Worm (Caenorhabditis elegans) whole organism, L3 larva: Measurements from ENCODE around the gene glr-6.

Source experiments
- ZK546.5 ChIP-seq: sonication (generic microtip); optimal IDR thresholded peaks from 2 replicates; lab custom pipeline; 2017; ENCODE audit warnings: missing biosample characterization, missing genetic modification characterization
- aly-2 ChIP-seq: fragments of 150-350 bp; optimal IDR thresholded peaks from 2 replicates; lab custom pipeline; 2014; ENCODE audit warnings: missing biosample characterization, missing genetic modification characterization
- ama-1 ChIP-seq: fragments of 150-350 bp; optimal IDR thresholded peaks from 2 replicates; lab custom pipeline; 2018
- ceh-28 ChIP-seq: fragments of 150-350 bp; optimal IDR thresholded peaks from 2 replicates; lab custom pipeline; 2014; ENCODE audit warnings: missing biosample characterization, missing genetic modification reagents, missing genetic modification characterization
- ceh-82 ChIP-seq: fragments of 150-350 bp; optimal IDR thresholded peaks from 2 replicates; lab custom pipeline; 2014; ENCODE audit warnings: missing biosample characterization, missing genetic modification characterization
- daf-12 ChIP-seq: fragments of 150-350 bp; optimal IDR thresholded peaks from 2 replicates; lab custom pipeline; 2014; ENCODE audit warnings: missing biosample characterization, missing genetic modification reagents, missing genetic modification characterization
- egl-27 ChIP-seq: sonication (generic microtip); optimal IDR thresholded peaks from 4 replicates; lab custom pipeline; 2017; ENCODE audit warnings: missing biosample characterization, missing genetic modification reagents, missing genetic modification characterization
- egl-5 ChIP-seq: fragments of 150-350 bp; optimal IDR thresholded peaks from 2 replicates; lab custom pipeline; 2017; ENCODE audit warnings: missing biosample characterization, missing genetic modification reagents, missing genetic modification characterization, inconsistent platforms
- elt-1 ChIP-seq: fragments of 150-350 bp; optimal IDR thresholded peaks from 2 replicates; lab custom pipeline; 2014; ENCODE audit warnings: missing biosample characterization, missing genetic modification characterization
- elt-2 ChIP-seq: sonication (generic microtip); optimal IDR thresholded peaks from 2 replicates; lab custom pipeline; 2016; ENCODE audit warnings: missing genetic modification reagents, mild to moderate bottlenecking, missing genetic modification characterization, missing compliant biosample characterization
- elt-3 ChIP-seq, 3 experiments: fragments of 150-350 bp in 1 of 3; sonication (generic microtip) in 2 of 3; optimal IDR thresholded peaks; 2 replicates in 2 of 3; 4 replicates in 1 of 3; lab custom pipeline; 2014 to 2017; ENCODE audit warnings: missing biosample characterization in 3 of 3, missing genetic modification characterization in 3 of 3
- fkh-10 ChIP-seq: sonication (generic microtip); optimal IDR thresholded peaks from 2 replicates; lab custom pipeline; 2017; ENCODE audit warnings: missing biosample characterization, missing genetic modification reagents, missing genetic modification characterization
- fos-1 ChIP-seq: fragments of 150-350 bp; optimal IDR thresholded peaks from 2 replicates; lab custom pipeline; 2014; ENCODE audit warnings: missing biosample characterization, missing genetic modification characterization
- hmg-11 ChIP-seq: sonication (generic microtip); optimal IDR thresholded peaks from 2 replicates; lab custom pipeline; 2016; ENCODE audit warnings: missing genetic modification characterization, missing compliant biosample characterization
- jun-1 ChIP-seq: fragments of 150-350 bp; optimal IDR thresholded peaks from 2 replicates; lab custom pipeline; 2014; ENCODE audit warnings: missing biosample characterization, missing genetic modification reagents, missing genetic modification characterization
- lin-15B ChIP-seq: fragments of 150-350 bp; optimal IDR thresholded peaks from 2 replicates; lab custom pipeline; 2014; ENCODE audit warnings: missing biosample characterization, missing genetic modification characterization
- lin-39 ChIP-seq: fragments of 150-350 bp; optimal IDR thresholded peaks from 2 replicates; lab custom pipeline; 2018; ENCODE audit warnings: missing biosample characterization, missing genetic modification reagents, missing genetic modification characterization
- lsy-12 ChIP-seq: sonication (generic microtip); optimal IDR thresholded peaks from 2 replicates; lab custom pipeline; 2016; ENCODE audit warnings: mild to moderate bottlenecking, missing genetic modification characterization, missing compliant biosample characterization
- mdl-1 ChIP-seq: fragments of 150-350 bp; optimal IDR thresholded peaks from 2 replicates; lab custom pipeline; 2014; ENCODE audit warnings: missing biosample characterization, missing genetic modification characterization
- nfya-1 ChIP-seq: sonication (generic microtip); optimal IDR thresholded peaks from 2 replicates; lab custom pipeline; 2017; ENCODE audit warnings: missing genetic modification characterization, mild to moderate bottlenecking, missing compliant biosample characterization, antibody characterized with exemption, moderate library complexity; ENCODE audit not compliant: insufficient read depth
- nhr-23 ChIP-seq: fragments of 150-350 bp; optimal IDR thresholded peaks from 2 replicates; lab custom pipeline; 2014; ENCODE audit warnings: missing biosample characterization, missing genetic modification reagents, missing genetic modification characterization
- nhr-237 ChIP-seq: fragments of 150-350 bp; optimal IDR thresholded peaks from 2 replicates; lab custom pipeline; 2014; ENCODE audit warnings: missing biosample characterization, missing genetic modification characterization
- nhr-25 ChIP-seq: sonication (generic microtip); optimal IDR thresholded peaks from 2 replicates; lab custom pipeline; 2017; ENCODE audit warnings: missing biosample characterization, missing genetic modification characterization
- nhr-28 ChIP-seq: fragments of 150-350 bp; optimal IDR thresholded peaks from 2 replicates; lab custom pipeline; 2014; ENCODE audit warnings: missing biosample characterization, missing genetic modification characterization
- nhr-43 ChIP-seq: sonication (generic microtip); optimal IDR thresholded peaks from 2 replicates; lab custom pipeline; 2016; ENCODE audit warnings: mild to moderate bottlenecking, missing genetic modification characterization, missing compliant biosample characterization; ENCODE audit not compliant: poor library complexity, severe bottlenecking
- nhr-67 ChIP-seq: fragments of 150-350 bp; optimal IDR thresholded peaks from 2 replicates; lab custom pipeline; 2014; ENCODE audit warnings: missing biosample characterization, missing genetic modification characterization
- nhr-76 ChIP-seq: fragments of 150-350 bp; sonication (generic microtip); optimal IDR thresholded peaks from 5 replicates; lab custom pipeline; 2014; ENCODE audit warnings: missing biosample characterization, missing genetic modification characterization
- nhr-77 ChIP-seq: fragments of 150-350 bp; optimal IDR thresholded peaks from 2 replicates; lab custom pipeline; 2014; ENCODE audit warnings: missing biosample characterization, missing genetic modification characterization
- pha-4 ChIP-seq: fragments of 150-350 bp; optimal IDR thresholded peaks from 2 replicates; lab custom pipeline; 2014; ENCODE audit warnings: missing biosample characterization, missing genetic modification reagents, missing genetic modification characterization
- pqm-1 ChIP-seq: fragments of 150-350 bp; optimal IDR thresholded peaks from 2 replicates; lab custom pipeline; 2017; ENCODE audit warnings: missing biosample characterization, missing genetic modification characterization, inconsistent platforms
- sea-2 ChIP-seq: fragments of 150-350 bp; sonication (generic microtip); optimal IDR thresholded peaks from 4 replicates; lab custom pipeline; 2014; ENCODE audit warnings: missing biosample characterization, missing genetic modification reagents, missing genetic modification characterization
- skn-1 ChIP-seq: fragments of 150-350 bp; optimal IDR thresholded peaks from 2 replicates; lab custom pipeline; 2014; ENCODE audit warnings: missing biosample characterization, missing genetic modification characterization
- snpc-4 ChIP-seq: fragments of 150-350 bp; optimal IDR thresholded peaks from 2 replicates; lab custom pipeline; 2014; ENCODE audit warnings: missing biosample characterization, missing genetic modification characterization
- tbx-2 ChIP-seq: sonication (generic microtip); optimal IDR thresholded peaks from 2 replicates; lab custom pipeline; 2016; ENCODE audit warnings: mild to moderate bottlenecking, missing genetic modification characterization, missing compliant biosample characterization
- zag-1 ChIP-seq: fragments of 150-350 bp; optimal IDR thresholded peaks from 2 replicates; lab custom pipeline; 2014; ENCODE audit warnings: missing biosample characterization, missing genetic modification characterization
- ztf-11 ChIP-seq: fragments of 150-350 bp; optimal IDR thresholded peaks from 2 replicates; lab custom pipeline; 2014; ENCODE audit warnings: missing biosample characterization, missing genetic modification characterization
- ztf-4 ChIP-seq: fragments of 150-350 bp; optimal IDR thresholded peaks from 2 replicates; lab custom pipeline; 2014; ENCODE audit warnings: missing biosample characterization, missing genetic modification characterization

Gene glr-6

ce11 chrX:6804857-6805256, 35.7 kb downstream of the glr-6 start:
- TF ChIP-seq snpc-4 (peak; percentile 4), lsy-12 (tag; lab: Kevin White, UChicago) (no peak), elt-2 (tag; lab: Kevin White, UChicago) (peak; percentile 85), lin-39 (tag; lab: Kevin White, UChicago) (no peak), egl-27 (tag; lab: Kevin White, UChicago) (no peak), pqm-1 (tag; lab: Kevin White, UChicago) (peak; percentile 79), pha-4 (tag; lab: Kevin White, UChicago) (peak; percentile 83), egl-5 (tag; lab: Kevin White, UChicago) (peak; percentile 69), nhr-25 (tag; lab: Kevin White, UChicago) (peak; percentile 15), lin-15B (tag; lab: Kevin White, UChicago) (peak; percentile 44), sea-2 (no peak), ceh-28 (tag; lab: Kevin White, UChicago) (peak; percentile 68), nfya-1 (tag; lab: Kevin White, UChicago) (peak; percentile 80), nhr-76 (tag; lab: Kevin White, UChicago) (no peak), aly-2 (tag; lab: Kevin White, UChicago) (no peak), nhr-28 (tag; lab: Kevin White, UChicago) (no peak), elt-1 (no peak), jun-1 (peak; percentile 70), tbx-2 (no peak), nhr-67 (tag; lab: Kevin White, UChicago) (no peak), ceh-82 (no peak), skn-1 (peak; percentile 51), nhr-23 (peak; percentile 47), ama-1 (lab: Kevin White, UChicago) (peak; percentile 46), hmg-11 (peak; percentile 22), nhr-43 (tag; lab: Kevin White, UChicago) (no peak)

- TF ChIP-seq nhr-43 (tag; lab: Kevin White, UChicago) (no peak), ztf-4 (tag; lab: Kevin White, UChicago) (no peak), lin-15B (tag; lab: Kevin White, UChicago) (no peak), egl-5 (tag; lab: Kevin White, UChicago) (no peak), nhr-67 (tag; lab: Kevin White, UChicago) (no peak), fkh-10 (GFP tag; lab: Kevin White, UChicago) (no peak), ama-1 (lab: Kevin White, UChicago) (no peak), ZK546.5 (tag; lab: Kevin White, UChicago) (no peak), ceh-82 (no peak), nhr-237 (tag; lab: Kevin White, UChicago) (no peak), nhr-23 (no peak), lsy-12 (tag; lab: Kevin White, UChicago) (no peak), sea-2 (no peak), fos-1 (tag; lab: Kevin White, UChicago) (no peak), zag-1 (tag; lab: Kevin White, UChicago) (no peak), elt-3 (tag; optimal IDR thresholded peaks at IDR 0.05; lab: Kevin White, UChicago) (no peak), nhr-77 (tag; lab: Kevin White, UChicago) (no peak), jun-1 (no peak)
Measured at ce11 chrX:6804405-6804804, 36.1 kb downstream of the glr-6 start.

DNA sequence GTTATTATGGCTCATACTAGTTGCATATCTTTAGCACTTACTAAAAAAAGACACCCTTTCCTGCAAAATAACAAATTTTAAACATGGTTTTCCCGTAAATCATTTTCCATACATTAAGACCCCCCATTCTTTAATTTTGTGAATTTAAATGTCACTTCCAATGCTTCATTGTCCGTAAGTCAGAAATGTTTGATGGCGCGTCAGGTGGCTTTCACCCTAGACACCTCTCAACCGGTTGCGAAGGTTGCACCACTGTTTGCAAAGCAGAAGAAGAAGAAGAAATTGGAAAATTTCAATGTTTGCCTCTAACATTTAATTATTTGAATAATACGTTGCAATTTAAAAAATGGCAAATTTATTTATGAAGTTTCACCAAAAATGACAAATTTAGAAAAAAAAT, 39.0 kb downstream of the glr-6 start:
- TF ChIP-seq ama-1 (lab: Kevin White, UChicago) (no peak), nfya-1 (tag; lab: Kevin White, UChicago) (no peak), ztf-11 (tag; lab: Kevin White, UChicago) (no peak), nhr-67 (tag; lab: Kevin White, UChicago) (no peak), mdl-1 (tag; lab: Kevin White, UChicago) (no peak), nhr-23 (no peak), nhr-28 (tag; lab: Kevin White, UChicago) (no peak), daf-12 (tag; lab: Kevin White, UChicago) (no peak), nhr-77 (tag; lab: Kevin White, UChicago) (no peak), hmg-11 (no peak), fkh-10 (GFP tag; lab: Kevin White, UChicago) (no peak)

ce11 chrX:6799776-6800175, 40.7 kb downstream of the glr-6 start, which contains the start of gene M03A8.3:
Gene M03A8.3, plus strand, starts transcription at chrX:6800053.
- TF ChIP-seq elt-2 (tag; lab: Kevin White, UChicago) (peak; percentile 48), pqm-1 (tag; lab: Kevin White, UChicago) (peak; percentile 1), nhr-23 (no peak), ama-1 (lab: Kevin White, UChicago) (no peak)
